Worm (Caenorhabditis elegans): ENCODE measurements around the gene F08F8.10.

DNA sequence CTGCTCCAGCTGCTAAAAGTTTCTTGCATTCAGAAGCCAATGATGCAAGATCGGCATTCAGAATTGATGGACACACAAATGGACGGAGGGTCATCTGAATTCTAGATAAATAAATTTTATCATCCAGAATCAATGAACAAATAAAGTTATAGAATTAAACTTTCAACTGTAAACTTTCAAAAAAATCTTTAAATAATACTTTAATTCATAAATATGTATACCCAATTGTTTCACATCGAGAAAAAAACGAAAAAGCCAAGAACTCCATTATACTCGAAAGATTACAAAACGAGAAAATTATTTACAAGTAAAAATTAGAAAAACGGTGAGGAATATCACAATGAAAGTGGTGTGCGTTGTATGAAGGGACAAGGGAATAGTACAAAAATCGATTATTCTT, 10.1 kb downstream of the F08F8.10 start, which contains the start of gene F08F8.7:
- TF ChIP-seq hsf-1 (GFP tag; IDR thresholded peaks at IDR 0.05) (no peak), lin-26 (GFP tag; IDR thresholded peaks at IDR 0.05) (no peak), T07F8.4 (tag; optimal IDR thresholded peaks at IDR 0.05) (no peak), bed-2 (GFP tag; IDR thresholded peaks at IDR 0.05) (no peak), Y67H2A.10 (GFP tag; conservative IDR thresholded peaks at IDR 0.05) (no peak), hlh-26 (GFP tag; conservative IDR thresholded peaks at IDR 0.05) (no peak), F49E8.2 (tag; optimal IDR thresholded peaks at IDR 0.05; ENCODE audit: insufficient read depth) (no peak), pbrm-1 (GFP tag; IDR thresholded peaks at IDR 0.05) (no peak), B0261.1 (tag; optimal IDR thresholded peaks at IDR 0.05) (no peak), tbp1 (GFP tag; optimal IDR thresholded peaks at IDR 0.05) (no peak)
